Worm (Caenorhabditis elegans): Measurements from ENCODE around the gene srg-48.

ce11 chrIV:7039476-7040261 is 32.5 kb upstream of the srg-48 start, which contains the start of the genes cogc-2 and klp-18:
- no peak for TF ChIP-seq unc-62 (GFP tag; optimal IDR thresholded peaks at IDR 0.05)
- peak; percentile 74 for TF ChIP-seq egl-13 (tag; optimal IDR thresholded peaks at IDR 0.05)
